Worm (Caenorhabditis elegans): Measurements from ENCODE around the gene Y67D2.2.

The Y67D2.2 gene

DNA sequence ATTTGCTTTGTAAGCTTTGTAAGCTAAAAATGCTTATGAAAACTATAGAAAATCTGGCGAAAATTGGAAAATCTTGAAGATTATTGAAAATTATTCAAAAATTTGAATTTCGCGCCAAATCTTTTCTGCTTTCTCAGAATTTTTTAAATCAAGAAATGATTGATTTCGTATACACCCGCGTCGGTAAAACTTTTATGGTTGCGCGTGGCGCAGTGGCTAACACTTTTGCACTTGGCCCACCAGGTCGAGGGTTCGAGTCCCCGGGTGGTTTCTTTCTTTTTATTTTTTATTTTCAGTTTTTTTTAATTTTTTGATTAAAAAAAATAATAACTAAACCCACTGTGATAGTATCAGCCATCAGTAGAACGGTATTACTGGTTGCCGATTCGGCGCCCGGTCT is 40.3 kb downstream of the Y67D2.2 start:
- TF ChIP-seq irx-1 (tag; optimal IDR thresholded peaks at IDR 0.05) = no peak
- no peak for TF ChIP-seq elt-3 (tag; optimal IDR thresholded peaks at IDR 0.05)
- no peak for TF ChIP-seq ceh-82 (tag; optimal IDR thresholded peaks at IDR 0.05)
- no peak for TF ChIP-seq ces-1 (GFP tag; optimal IDR thresholded peaks at IDR 0.05)
- no peak for TF ChIP-seq C16A3.4 (tag; optimal IDR thresholded peaks at IDR 0.05)
- no peak for TF ChIP-seq swsn-7 (tag; optimal IDR thresholded peaks at IDR 0.05)
- TF ChIP-seq nhr-84 (tag; optimal IDR thresholded peaks at IDR 0.05) = no peak
- TF ChIP-seq lin-15B (tag; optimal IDR thresholded peaks at IDR 0.05) = peak; percentile 2
- TF ChIP-seq nhr-71 (tag; optimal IDR thresholded peaks at IDR 0.05) = no peak
- TF ChIP-seq fkh-10 (GFP tag; optimal IDR thresholded peaks at IDR 0.05) = no peak
- TF ChIP-seq mab-9 (GFP tag; IDR thresholded peaks at IDR 0.05) = no peak
- no peak for TF ChIP-seq lir-3 (tag; optimal IDR thresholded peaks at IDR 0.05; ENCODE audit: poor library complexity)
- no peak for TF ChIP-seq fos-1 (tag; optimal IDR thresholded peaks at IDR 0.05)
- TF ChIP-seq snu-23 (GFP tag; optimal IDR thresholded peaks at IDR 0.05) = no peak
- peak in 1 of 3 experiments; percentile 16 for TF ChIP-seq dpl-1 (GFP tag; optimal IDR thresholded peaks at IDR 0.05)
- no peak for TF ChIP-seq Y116A8C.19 (tag; optimal IDR thresholded peaks at IDR 0.05; ENCODE audit: borderline replicate concordance)
- TF ChIP-seq nhr-77 (tag; optimal IDR thresholded peaks at IDR 0.05) = no peak
- no peak for TF ChIP-seq rnt-1 (tag; optimal IDR thresholded peaks at IDR 0.05)
- TF ChIP-seq fkh-8 (tag; optimal IDR thresholded peaks at IDR 0.05) = no peak
- TF ChIP-seq nhr-85 (tag) = peak; percentile 60
- no peak for TF ChIP-seq F16B12.6 (tag; optimal IDR thresholded peaks at IDR 0.05)
- no peak for TF ChIP-seq nhr-76 (tag; optimal IDR thresholded peaks at IDR 0.05)
- no peak for TF ChIP-seq unc-130 (tag; optimal IDR thresholded peaks at IDR 0.05)
- no peak for TF ChIP-seq efl-1 (optimal IDR thresholded peaks at IDR 0.05)
- peak; percentile 18 to 89 for TF ChIP-seq efl-1 (GFP tag; optimal IDR thresholded peaks at IDR 0.05 in 1 of 2)
- TF ChIP-seq ceh-90 (tag; optimal IDR thresholded peaks at IDR 0.05) = no peak
- TF ChIP-seq lin-35 (GFP tag; optimal IDR thresholded peaks at IDR 0.05) = no peak
- TF ChIP-seq aha-1 (tag; optimal IDR thresholded peaks at IDR 0.05) = no peak
- no peak for TF ChIP-seq snpc-4 (tag; optimal IDR thresholded peaks at IDR 0.05)
- no peak for TF ChIP-seq hlh-4 (tag; optimal IDR thresholded peaks at IDR 0.05)

DNA sequence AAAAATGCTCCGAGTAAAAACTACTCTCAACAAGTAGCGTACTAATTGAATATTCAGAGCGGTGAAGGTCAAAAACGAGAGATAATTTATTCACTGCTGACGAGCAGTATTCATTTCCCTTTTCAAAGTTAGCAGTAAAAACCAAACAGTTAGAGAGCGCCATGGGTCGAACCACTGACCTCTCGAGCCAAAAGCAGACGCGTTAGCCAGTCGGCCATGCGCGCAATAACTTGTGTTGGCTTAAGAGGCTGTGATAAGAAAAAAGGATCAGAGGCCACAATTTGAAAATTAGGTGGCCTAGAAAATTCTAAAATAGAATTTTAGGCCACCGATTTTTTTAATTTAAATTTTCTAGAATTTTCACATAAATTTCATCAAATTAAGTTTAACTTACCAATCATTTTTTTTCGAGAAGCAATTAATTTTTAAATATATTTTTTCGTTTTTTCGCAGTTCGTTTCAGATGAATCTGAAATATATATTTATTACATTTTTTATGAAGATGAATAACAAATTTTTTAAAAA is 42.1 kb downstream of the Y67D2.2 start, which contains the start of gene sms-3:
Gene sms-3 (minus strand): TSS at position 475 of the 525 bp plus-strand sequence.
- TF ChIP-seq skn-1 (tag; optimal IDR thresholded peaks at IDR 0.05) (no peak), rnt-1 (tag; optimal IDR thresholded peaks at IDR 0.05) (peak; percentile 16), nhr-90 (tag; optimal IDR thresholded peaks at IDR 0.05; ENCODE audit: poor library complexity) (peak; percentile 2), nhr-47 (tag; optimal IDR thresholded peaks at IDR 0.05) (peak; percentile 13), nhr-71 (tag; optimal IDR thresholded peaks at IDR 0.05) (peak; percentile 5), snu-23 (GFP tag; optimal IDR thresholded peaks at IDR 0.05) (no peak), lin-14 (GFP tag; optimal IDR thresholded peaks at IDR 0.05) (no peak), ceh-82 (tag; optimal IDR thresholded peaks at IDR 0.05) (peak in 1 of 3 experiments; percentile 3)

DNA sequence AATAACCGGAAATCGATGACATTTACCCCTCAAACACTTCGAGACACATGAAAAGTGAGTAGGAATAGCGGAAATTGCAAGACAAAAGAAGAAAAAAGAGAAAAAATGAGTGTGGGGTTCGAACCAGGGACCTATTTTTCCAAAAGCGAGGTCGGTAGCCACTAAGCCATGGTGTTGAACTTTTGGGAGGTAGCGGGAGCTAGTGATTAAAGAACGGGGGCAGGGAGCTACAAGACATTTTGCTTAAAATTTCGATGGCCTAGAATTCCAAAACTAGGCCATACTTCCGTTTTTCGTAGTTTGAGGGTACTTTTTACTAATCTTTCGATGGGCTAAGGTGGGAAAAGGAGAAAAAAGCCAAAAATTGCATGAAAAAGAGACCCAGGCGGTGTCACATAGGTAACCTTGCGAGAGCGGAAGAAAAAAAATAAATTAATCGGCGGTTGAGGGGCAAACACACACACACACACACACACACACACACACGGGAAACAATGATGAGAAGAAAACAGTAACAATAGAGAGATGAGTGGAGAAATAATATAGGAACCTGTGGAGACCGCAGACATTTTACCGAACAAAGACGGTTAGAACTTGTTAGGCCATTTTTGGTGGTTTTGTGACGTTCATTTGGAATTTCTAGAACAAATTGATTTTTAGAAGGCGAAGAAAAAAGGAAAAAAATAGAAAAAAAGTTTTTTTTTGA is 43.0 kb downstream of the Y67D2.2 start:
- TF ChIP-seq rnt-1 (tag; optimal IDR thresholded peaks at IDR 0.05) = peak; percentile 66
- TF ChIP-seq C04F5.9 (tag; optimal IDR thresholded peaks at IDR 0.05) = no peak
- no peak for TF ChIP-seq unc-98 (GFP tag; IDR thresholded peaks at IDR 0.05)
- TF ChIP-seq aha-1 (tag; optimal IDR thresholded peaks at IDR 0.05) = no peak
- peak; percentile 34 for TF ChIP-seq elt-2 (tag; optimal IDR thresholded peaks at IDR 0.05)
- TF ChIP-seq snpc-4 (tag; optimal IDR thresholded peaks at IDR 0.05) = no peak
- no peak for TF ChIP-seq sup-37 (GFP tag; optimal IDR thresholded peaks at IDR 0.05)
- TF ChIP-seq nhr-47 (tag; optimal IDR thresholded peaks at IDR 0.05) = peak; percentile 58
- TF ChIP-seq nhr-11 (tag; optimal IDR thresholded peaks at IDR 0.05) = no peak
- peak; percentile 35 for TF ChIP-seq irx-1 (tag; optimal IDR thresholded peaks at IDR 0.05)
- no peak for TF ChIP-seq egl-27 (tag; optimal IDR thresholded peaks at IDR 0.05)
- no peak for TF ChIP-seq fkh-10 (GFP tag; optimal IDR thresholded peaks at IDR 0.05)
- TF ChIP-seq ztf-4 (tag; optimal IDR thresholded peaks at IDR 0.05) = no peak
- TF ChIP-seq C34B4.2 (tag; optimal IDR thresholded peaks at IDR 0.05) = no peak
- no peak for TF ChIP-seq ama-1 (optimal IDR thresholded peaks at IDR 0.05)
- no peak for TF ChIP-seq dpl-1 (GFP tag; optimal IDR thresholded peaks at IDR 0.05)
- no peak for TF ChIP-seq egl-13 (tag; optimal IDR thresholded peaks at IDR 0.05)
- peak; percentile 46 for TF ChIP-seq dsc-1 (tag; optimal IDR thresholded peaks at IDR 0.05)
- no peak for TF ChIP-seq nhr-12 (tag; optimal IDR thresholded peaks at IDR 0.05)
- no peak for TF ChIP-seq ces-1 (GFP tag; optimal IDR thresholded peaks at IDR 0.05)
- TF ChIP-seq nhr-19 (GFP tag; conservative IDR thresholded peaks at IDR 0.05) = peak; percentile 39
- TF ChIP-seq mep-1 (tag; optimal IDR thresholded peaks at IDR 0.05) = no peak
- TF ChIP-seq zag-1 (tag; optimal IDR thresholded peaks at IDR 0.05) = no peak
- no peak for TF ChIP-seq nhr-76 (tag; optimal IDR thresholded peaks at IDR 0.05)
